Fruit fly (Drosophila melanogaster) whole organism, prepupa: ENCODE data around the gene SmB.

Experiments used
- CG10631 ChIP-seq: fragments of 200-800 bp; sonication (Bioruptor generic); optimal IDR thresholded peaks from 2 replicates; lab custom pipeline; 2016; ENCODE audit warnings: missing biosample characterization, missing genetic modification characterization
- CG11762 ChIP-seq: fragments of 200-800 bp; sonication (Bioruptor generic); optimal IDR thresholded peaks from 3 replicates; lab custom pipeline; 2016; ENCODE audit warnings: missing biosample characterization, missing genetic modification characterization; ENCODE audit not compliant: insufficient read depth
- CG6808 ChIP-seq: fragments of 200-800 bp; sonication (Bioruptor generic); optimal IDR thresholded peaks from 3 replicates; lab custom pipeline; 2017; ENCODE audit warnings: missing biosample characterization, missing genetic modification characterization, mild to moderate bottlenecking, moderate library complexity, missing genetic modification reagents
- OdsH ChIP-seq: fragments of 200-800 bp; sonication (Bioruptor generic); optimal IDR thresholded peaks from 3 replicates; lab custom pipeline; 2016; ENCODE audit warnings: missing biosample characterization, missing genetic modification characterization
- fd59A ChIP-seq: fragments of 200-800 bp; sonication (Bioruptor generic); optimal IDR thresholded peaks from 2 replicates; lab custom pipeline; 2017; ENCODE audit warnings: missing biosample characterization, mild to moderate bottlenecking, missing genetic modification characterization, missing genetic modification reagents
- svp ChIP-seq: fragments of 200-800 bp; sonication (Bioruptor generic); peaks from one replicate; lab custom pipeline; 2016; ENCODE audit warnings: missing biosample characterization, missing genetic modification characterization

DNA sequence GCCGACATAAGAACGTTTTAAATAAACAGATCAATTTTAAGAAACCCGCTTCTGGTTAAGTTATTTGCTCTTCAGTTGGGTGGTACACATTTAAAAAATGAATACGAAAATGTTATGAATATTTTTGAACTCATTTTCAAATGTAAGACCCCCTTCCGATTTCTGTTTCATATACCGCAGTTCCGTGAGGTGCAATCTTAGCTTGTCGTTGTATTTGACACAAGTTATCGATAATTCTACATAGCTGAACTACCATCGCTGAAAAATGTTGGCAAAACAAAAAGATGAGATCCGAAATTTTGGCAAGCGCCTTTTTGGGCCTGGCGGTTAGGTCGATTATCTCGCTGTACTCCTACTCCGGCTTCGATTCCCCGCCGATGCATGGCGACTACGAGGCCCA lies 46.6 kb downstream of the SmB start, which contains the start of gene gny:
- no peak for TF ChIP-seq OdsH
- TF ChIP-seq CG6808 (GFP tag; lab: Kevin White, UChicago) = no peak
- no peak for TF ChIP-seq CG11762 (GFP tag; lab: Kevin White, UChicago)
- no peak for TF ChIP-seq fd59A (GFP tag; lab: Kevin White, UChicago)
- no peak for TF ChIP-seq svp (GFP tag; lab: Kevin White, UChicago)
- no peak for TF ChIP-seq CG10631 (GFP tag; lab: Kevin White, UChicago)
